Comparison of ENCODE assay signal across 1 fruit fly cellular context in genomic region chr3L:14513286-14513685, dm6.
TF ChIP-seq lines count a peak whose summit lies in the region.

No protein-coding gene starts in this region.

TF ChIP-seq in whole organism, embryonic, 481 proteins besides CTCF, POLR2A, EP300 and RAD21 (continued from another document):
- peak; percentile 38 for TF ChIP-seq Lhr (GFP tag; optimal IDR thresholded peaks at IDR 0.05; lab: Kevin White, UChicago)
